Fruit fly (Drosophila melanogaster) whole organism, embryonic: ENCODE data around the gene CG33110.
A peak's percentile ranks its signal among the peaks of the same experiment; 100 is the strongest.

Experiments
- Aef1 ChIP-seq: fragments of 200-800 bp; sonication (Bioruptor generic); IDR thresholded peaks from 3 replicates; pipeline ENCODE4 v1.3.6; 2022; ENCODE audit warnings: missing biosample characterization, missing genetic modification characterization
- Atf6 ChIP-seq: fragments of 200-800 bp; sonication (Bioruptor generic); IDR thresholded peaks from 2 replicates; pipeline ENCODE4 v1.3.6; 2022; ENCODE audit warnings: missing biosample characterization, missing genetic modification characterization
- CG1024 ChIP-seq: fragments of 200-800 bp; sonication (Bioruptor generic); IDR thresholded peaks from 2 replicates; pipeline ENCODE4 v1.3.6; 2022; ENCODE audit warnings: missing biosample characterization, missing genetic modification characterization
- CG12219 ChIP-seq: fragments of 200-800 bp; sonication (Bioruptor generic); optimal IDR thresholded peaks from 3 replicates; lab custom pipeline; 2018; ENCODE audit warnings: missing biosample characterization, mild to moderate bottlenecking, missing genetic modification characterization
- CG12744 ChIP-seq: fragments of 200-800 bp; sonication (Bioruptor generic); optimal IDR thresholded peaks from 2 replicates; lab custom pipeline; 2016; ENCODE audit warnings: missing biosample characterization, missing genetic modification characterization
- CG12769 ChIP-seq: fragments of 200-800 bp; sonication (Bioruptor generic); optimal IDR thresholded peaks from 2 replicates; lab custom pipeline; 2019; ENCODE audit warnings: missing biosample characterization, mild to moderate bottlenecking, missing genetic modification characterization, moderate library complexity
- CG13775 ChIP-seq: fragments of 200-800 bp; sonication (Bioruptor generic); optimal IDR thresholded peaks from 3 replicates; lab custom pipeline; 2017; ENCODE audit warnings: missing biosample characterization, mild to moderate bottlenecking, missing genetic modification characterization
- CG14710 ChIP-seq: fragments of 200-800 bp; sonication (Bioruptor generic); optimal IDR thresholded peaks from 3 replicates; lab custom pipeline; 2019; ENCODE audit warnings: missing biosample characterization, mild to moderate bottlenecking, missing genetic modification characterization, moderate library complexity
- CG15269 ChIP-seq: fragments of 200-800 bp; sonication (Bioruptor generic); optimal IDR thresholded peaks from 2 replicates; lab custom pipeline; 2018; ENCODE audit warnings: missing biosample characterization, mild to moderate bottlenecking, missing genetic modification characterization, moderate library complexity
- CG15696 ChIP-seq: fragments of 200-800 bp; sonication (Bioruptor generic); optimal IDR thresholded peaks from 2 replicates; lab custom pipeline; 2019; ENCODE audit warnings: missing biosample characterization, mild to moderate bottlenecking, missing genetic modification characterization, moderate library complexity
- CG17328 ChIP-seq: fragments of 200-800 bp; sonication (Bioruptor generic); IDR thresholded peaks from 2 replicates; pipeline ENCODE4 v1.3.6; 2022; ENCODE audit warnings: missing biosample characterization, missing genetic modification characterization
- CG17361 ChIP-seq: fragments of 200-800 bp; sonication (Bioruptor generic); IDR thresholded peaks from 3 replicates; pipeline ENCODE4 v1.3.6; 2022; ENCODE audit warnings: missing biosample characterization, missing genetic modification characterization
- CG17568 ChIP-seq: fragments of 200-800 bp; sonication (Bioruptor generic); optimal IDR thresholded peaks from 2 replicates; lab custom pipeline; 2018; ENCODE audit warnings: missing biosample characterization, mild to moderate bottlenecking, missing genetic modification characterization, moderate library complexity
- CG17612 ChIP-seq: fragments of 200-800 bp; sonication (Bioruptor generic); IDR thresholded peaks from 2 replicates; pipeline ENCODE4 v1.3.6; 2022; ENCODE audit warnings: missing biosample characterization, missing genetic modification characterization
- CG18476 ChIP-seq: fragments of 200-800 bp; sonication (Bioruptor generic); optimal IDR thresholded peaks from 2 replicates; lab custom pipeline; 2016; ENCODE audit warnings: missing biosample characterization, mild to moderate bottlenecking, missing genetic modification characterization
- CG18764 ChIP-seq: fragments of 200-800 bp; sonication (Bioruptor generic); optimal IDR thresholded peaks from 3 replicates; lab custom pipeline; 2016; ENCODE audit warnings: missing biosample characterization, missing genetic modification characterization
- CG31441 ChIP-seq: fragments of 200-800 bp; sonication (Bioruptor generic); IDR thresholded peaks from 2 replicates; pipeline ENCODE4 v1.3.6; 2022; ENCODE audit warnings: missing biosample characterization, missing genetic modification characterization
- CG4360 ChIP-seq: fragments of 200-800 bp; sonication (Bioruptor generic); IDR thresholded peaks from 2 replicates; pipeline ENCODE4 v1.3.6; 2022; ENCODE audit warnings: missing biosample characterization, missing genetic modification characterization
- CG4424 ChIP-seq: fragments of 200-800 bp; sonication (Bioruptor generic); optimal IDR thresholded peaks from 3 replicates; lab custom pipeline; 2016; ENCODE audit warnings: missing biosample characterization, missing genetic modification characterization
- CG4707 ChIP-seq: fragments of 200-800 bp; sonication (Bioruptor generic); optimal IDR thresholded peaks from 2 replicates; lab custom pipeline; 2018; ENCODE audit warnings: missing biosample characterization, mild to moderate bottlenecking, missing genetic modification characterization, moderate library complexity
- CG7839 ChIP-seq: fragments of 200-800 bp; sonication (Bioruptor generic); optimal IDR thresholded peaks from 3 replicates; lab custom pipeline; 2018; ENCODE audit warnings: missing biosample characterization, mild to moderate bottlenecking, missing genetic modification characterization, moderate library complexity
- CG8281 ChIP-seq: fragments of 200-800 bp; sonication (Bioruptor generic); optimal IDR thresholded peaks from 2 replicates; lab custom pipeline; 2018; ENCODE audit warnings: missing biosample characterization, mild to moderate bottlenecking, missing genetic modification characterization, moderate library complexity
- CG9437 ChIP-seq: fragments of 200-800 bp; sonication (Bioruptor generic); optimal IDR thresholded peaks from 2 replicates; lab custom pipeline; 2018; ENCODE audit warnings: missing biosample characterization, mild to moderate bottlenecking, missing genetic modification characterization
- CG9727 ChIP-seq: fragments of 200-800 bp; sonication (Bioruptor generic); optimal IDR thresholded peaks from 3 replicates; lab custom pipeline; 2017; ENCODE audit warnings: missing biosample characterization, mild to moderate bottlenecking, missing genetic modification characterization
- CG9817 ChIP-seq: fragments of 200-800 bp; sonication (Bioruptor generic); optimal IDR thresholded peaks from 2 replicates; lab custom pipeline; 2018; ENCODE audit warnings: missing biosample characterization, mild to moderate bottlenecking, missing genetic modification characterization, moderate library complexity
- D19A ChIP-seq: fragments of 200-800 bp; optimal IDR thresholded peaks from 3 replicates; lab custom pipeline; 2019; ENCODE audit warnings: missing biosample characterization, mild to moderate bottlenecking, missing genetic modification characterization, moderate library complexity
- Gug ChIP-seq: fragments of 200-800 bp; sonication (Bioruptor generic); IDR thresholded peaks from 4 replicates; pipeline ENCODE4 v1.3.6; 2022; ENCODE audit warnings: missing biosample characterization, missing genetic modification characterization
- Meics ChIP-seq: fragments of 200-800 bp; sonication (Bioruptor generic); optimal IDR thresholded peaks from 2 replicates; lab custom pipeline; 2017; ENCODE audit warnings: missing biosample characterization, mild to moderate bottlenecking, missing genetic modification characterization
- NFAT ChIP-seq: fragments of 200-800 bp; sonication (Bioruptor generic); IDR thresholded peaks from 2 replicates; pipeline ENCODE4 v1.3.6; 2022; ENCODE audit warnings: missing biosample characterization, missing genetic modification characterization
- Rfx ChIP-seq: fragments of 200-800 bp; sonication (Bioruptor generic); IDR thresholded peaks from 2 replicates; pipeline ENCODE4 v1.3.6; 2022; ENCODE audit warnings: missing biosample characterization, missing genetic modification characterization
- aop ChIP-seq: fragments of 200-800 bp; sonication (Bioruptor generic); IDR thresholded peaks from 2 replicates; pipeline ENCODE4 v1.3.6; 2022; ENCODE audit warnings: missing biosample characterization, missing genetic modification characterization
- ase ChIP-seq: fragments of 200-800 bp; sonication (Bioruptor generic); IDR thresholded peaks from 3 replicates; pipeline ENCODE4 v1.3.6; 2022; ENCODE audit warnings: missing biosample characterization, missing genetic modification characterization
- az2 ChIP-seq: fragments of 200-800 bp; sonication (Bioruptor generic); optimal IDR thresholded peaks from 3 replicates; lab custom pipeline; 2016; ENCODE audit warnings: missing biosample characterization, missing genetic modification characterization
- bbx ChIP-seq: fragments of 200-800 bp; sonication (Bioruptor generic); IDR thresholded peaks from 2 replicates; pipeline ENCODE4 v1.3.6; 2022; ENCODE audit warnings: missing biosample characterization, missing genetic modification characterization; ENCODE audit not compliant: partially characterized antibody
- chm ChIP-seq: fragments of 200-800 bp; sonication (Bioruptor generic); IDR thresholded peaks from 2 replicates; pipeline ENCODE4 v1.3.6; 2022; ENCODE audit warnings: missing biosample characterization, missing genetic modification characterization
- chn ChIP-seq: fragments of 200-800 bp; sonication (Bioruptor generic); optimal IDR thresholded peaks from 2 replicates; lab custom pipeline; 2016; ENCODE audit warnings: missing biosample characterization, missing genetic modification characterization
- dmrt99B ChIP-seq: fragments of 200-800 bp; sonication (Bioruptor generic); optimal IDR thresholded peaks from 2 replicates; lab custom pipeline; 2018; ENCODE audit warnings: missing biosample characterization, mild to moderate bottlenecking, missing genetic modification characterization, moderate library complexity
- gem ChIP-seq: fragments of 200-800 bp; sonication (Bioruptor generic); optimal IDR thresholded peaks from 2 replicates; lab custom pipeline; 2019; ENCODE audit warnings: missing biosample characterization, mild to moderate bottlenecking, missing genetic modification characterization, moderate library complexity
- h ChIP-seq: fragments of >200 bp; optimal IDR thresholded peaks from 2 replicates; lab custom pipeline; 2017
- hkb ChIP-seq, 2 experiments: fragments of 200-800 bp in 1 of 2; fragments of >200 bp in 1 of 2; sonication (Bioruptor generic) in 1 of 2; IDR thresholded peaks in 1 of 2; optimal IDR thresholded peaks in 1 of 2; 2 replicates each; pipeline versions ENCODE4 v1.3.6 to Lab custom; 2017 to 2022; ENCODE audit warnings: missing biosample characterization in 1 of 2, missing genetic modification characterization in 1 of 2
- lilli ChIP-seq: fragments of 200-800 bp; sonication (Bioruptor generic); optimal IDR thresholded peaks from 3 replicates; lab custom pipeline; 2016; ENCODE audit warnings: missing biosample characterization, missing genetic modification characterization
- lola ChIP-seq, 3 experiments: fragments of >200 bp in 2 of 3; fragments of 200-800 bp in 1 of 3; sonication (Bioruptor generic) in 1 of 3; optimal IDR thresholded peaks; 2 replicates each; lab custom pipeline; 2017 to 2019; ENCODE audit warnings: missing biosample characterization in 3 of 3, missing genetic modification characterization in 3 of 3, mild to moderate bottlenecking in 1 of 3, moderate library complexity in 1 of 3
- nau ChIP-seq: fragments of 200-800 bp; sonication (Bioruptor generic); optimal IDR thresholded peaks from 3 replicates; lab custom pipeline; 2017; ENCODE audit warnings: missing biosample characterization, mild to moderate bottlenecking, missing genetic modification characterization, missing genetic modification reagents
- otp ChIP-seq: fragments of 200-800 bp; sonication (Bioruptor generic); IDR thresholded peaks from 3 replicates; pipeline ENCODE4, ENCODE4 v1.3.6; 2022; ENCODE audit warnings: missing biosample characterization, missing genetic modification characterization
- ranshi ChIP-seq: fragments of 200-800 bp; sonication (Bioruptor generic); IDR thresholded peaks from 2 replicates; pipeline ENCODE4 v1.3.6; 2022; ENCODE audit warnings: missing biosample characterization, missing genetic modification characterization
- sisA ChIP-seq: fragments of 200-800 bp; sonication (Bioruptor generic); IDR thresholded peaks from 2 replicates; pipeline ENCODE4 v1.3.6; 2022; ENCODE audit warnings: missing biosample characterization, missing genetic modification characterization
- tap ChIP-seq: fragments of 200-800 bp; optimal IDR thresholded peaks from 3 replicates; lab custom pipeline; 2019; ENCODE audit warnings: missing biosample characterization, mild to moderate bottlenecking, missing genetic modification characterization, moderate library complexity
- tna ChIP-seq: fragments of 200-800 bp; sonication (Bioruptor generic); IDR thresholded peaks from 2 replicates; pipeline ENCODE4 v1.3.6; 2022; ENCODE audit warnings: missing biosample characterization, missing genetic modification characterization; ENCODE audit not compliant: partially characterized antibody

CG33110 gene

dm6 chr3R:22526353-22526907 is 43.6 kb upstream of the CG33110 start (continued):
- TF ChIP-seq CG31441 (GFP tag; lab: Robert Waterston, UW) (peak; percentile 35; the same call in 1 of the 2 replicates), chm (peak; percentile 62; the same call in 1 of the 2 replicates), CG9437 (peak; percentile 10), ranshi (GFP tag; lab: Robert Waterston, UW) (peak; percentile 42; the same call in 1 of the 2 replicates), dmrt99B (tag; lab: Kevin White, UChicago) (peak; percentile 26), Aef1 (GFP tag; lab: Robert Waterston, UW) (no peak), Atf6 (0 out of 2 replicates have a peak, but pooled peaks have one; percentile 7), CG4707 (GFP tag; lab: Kevin White, UChicago) (no peak), CG14710 (tag; lab: Kevin White, UChicago) (peak; percentile 5), D19A (peak; percentile 36), CG9727 (peak; percentile 67), gem (tag; lab: Kevin White, UChicago) (peak; percentile 48), CG8281 (tag; lab: Kevin White, UChicago) (no peak), CG17328 (peak; percentile 22; the same call in 1 of the 2 replicates), tna (GFP tag; lab: Robert Waterston, UW) (no peak), CG9817 (tag; lab: Kevin White, UChicago) (peak; percentile 10), CG1024 (0 out of 2 replicates have a peak, but pooled peaks have one; percentile 9), bbx (GFP tag; lab: Robert Waterston, UW) (0 out of 2 replicates have a peak, but pooled peaks have one; percentile 22), az2 (GFP tag; lab: Kevin White, UChicago) (peak; percentile 2), CG15696 (no peak), CG7839 (tag; lab: Kevin White, UChicago) (peak; percentile 38), Rfx (GFP tag; lab: Robert Waterston, UW) (peak; percentile 53), CG13775 (GFP tag; lab: Kevin White, UChicago) (peak; percentile 20), hkb (optimal IDR thresholded peaks at IDR 0.05; lab: Kevin White, UChicago) (no peak), hkb (GFP tag; IDR thresholded peaks at IDR 0.05; lab: Robert Waterston, UW) (0 out of 2 replicates have a peak, but pooled peaks have one; percentile 21), lola (GFP tag; optimal IDR thresholded peaks at IDR 0.05; lab: Kevin White, UChicago) (peak in 1 of 3 experiments; percentile 12), NFAT (peak; percentile 9; the same call in 1 of the 2 replicates), CG15269 (tag; lab: Kevin White, UChicago) (peak; percentile 29), otp (0 out of 3 replicates have a peak, but pooled peaks have one; percentile 47), lilli (GFP tag; lab: Kevin White, UChicago) (peak; percentile 14), CG17568 (GFP tag; lab: Kevin White, UChicago) (no peak), nau (GFP tag; lab: Kevin White, UChicago) (no peak), tap (tag; lab: Kevin White, UChicago) (no peak), sisA (GFP tag; lab: Robert Waterston, UW) (0 out of 2 replicates have a peak, but pooled peaks have one; percentile 7), CG17361 (GFP tag; lab: Robert Waterston, UW) (peak; percentile 62), Gug (GFP tag; lab: Robert Waterston, UW) (peak; percentile 26; the same call in 2 of the 4 replicates), chn (peak; percentile 10), CG4424 (GFP tag; lab: Kevin White, UChicago) (peak; percentile 37), CG4360 (no peak), CG18476 (GFP tag; lab: Kevin White, UChicago) (peak; percentile 11), ase (GFP tag; lab: Robert Waterston, UW) (peak; percentile 53; the same call in 1 of the 3 replicates), h (lab: Kevin White, UChicago) (no peak), CG17612 (GFP tag; lab: Robert Waterston, UW) (peak; percentile 13; the same call in 1 of the 2 replicates), CG12769 (tag; lab: Kevin White, UChicago) (peak; percentile 42), CG12744 (GFP tag; lab: Kevin White, UChicago) (no peak), aop (0 out of 2 replicates have a peak, but pooled peaks have one; percentile 10), Meics (GFP tag; lab: Kevin White, UChicago) (peak; percentile 25), CG18764 (GFP tag; lab: Kevin White, UChicago) (peak; percentile 6), CG12219 (peak; percentile 26)
